Fruit fly (Drosophila melanogaster): ENCODE results near the gene r.
A peak's percentile ranks its signal among the peaks of the same experiment; 100 is the strongest.

Gene r

DNA sequence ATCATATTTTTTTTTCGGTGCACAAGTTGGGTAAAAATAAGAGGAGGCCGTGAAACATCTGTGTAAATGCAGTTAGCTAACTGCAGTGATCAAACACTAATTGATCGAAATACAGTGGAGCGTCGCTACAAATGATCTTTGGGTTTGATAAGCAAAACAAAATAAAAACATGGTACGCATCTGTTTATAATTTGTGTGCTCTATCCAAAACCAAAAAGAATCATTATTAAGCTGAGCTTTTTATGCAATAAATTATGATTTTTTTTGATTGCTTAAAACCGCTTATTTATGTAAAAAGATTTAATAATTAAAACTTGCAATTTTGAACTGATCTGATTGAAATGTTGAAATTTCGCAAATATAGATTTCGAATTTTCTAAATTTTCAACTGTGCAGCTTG, 15.1 kb downstream of the r start:
- TF ChIP-seq wdn (GFP tag; IDR thresholded peaks at IDR 0.05) (no peak), fd3F (GFP tag; optimal IDR thresholded peaks at IDR 0.05) (no peak), CG6854 (GFP tag; optimal IDR thresholded peaks at IDR 0.05) (no peak), ewg (GFP tag; optimal IDR thresholded peaks at IDR 0.05) (no peak), gem (tag; optimal IDR thresholded peaks at IDR 0.05) (peak; percentile 51), cas (GFP tag; IDR thresholded peaks at IDR 0.05) (no peak), Oli (tag; optimal IDR thresholded peaks at IDR 0.05) (peak; percentile 29), CG43689 (GFP tag; IDR thresholded peaks at IDR 0.05) (no peak), CG2678 (tag; optimal IDR thresholded peaks at IDR 0.05) (peak; percentile 7), CG17385 (GFP tag; optimal IDR thresholded peaks at IDR 0.05) (peak; percentile 18), CG8388 (GFP tag; optimal IDR thresholded peaks at IDR 0.05) (peak; percentile 2), Sox100B (GFP tag; optimal IDR thresholded peaks at IDR 0.05) (peak; percentile 38), aop (GFP tag; IDR thresholded peaks at IDR 0.05) (no peak), CG10366 (GFP tag; IDR thresholded peaks at IDR 0.05) (no peak), H2.0 (GFP tag; IDR thresholded peaks at IDR 0.05) (no peak), Asciz (GFP tag; optimal IDR thresholded peaks at IDR 0.05) (peak; percentile 10), nmo (GFP tag; optimal IDR thresholded peaks at IDR 0.05) (peak; percentile 6), CHES-1-like (GFP tag; optimal IDR thresholded peaks at IDR 0.05) (no peak), z (GFP tag; IDR thresholded peaks at IDR 0.05) (no peak), gro (GFP tag; optimal IDR thresholded peaks at IDR 0.05) (no peak), sqz (GFP tag; optimal IDR thresholded peaks at IDR 0.05) (no peak), prd (optimal IDR thresholded peaks at IDR 0.05) (no peak), prd (GFP tag; IDR thresholded peaks at IDR 0.05) (no peak), CG15479 (GFP tag; optimal IDR thresholded peaks at IDR 0.05) (no peak), CG7839 (tag; optimal IDR thresholded peaks at IDR 0.05) (peak; percentile 31), Awh (GFP tag; IDR thresholded peaks at IDR 0.05) (no peak), az2 (GFP tag; optimal IDR thresholded peaks at IDR 0.05) (peak; percentile 13), CG17361 (GFP tag; IDR thresholded peaks at IDR 0.05) (peak; percentile 52; the same call in 2 of the 3 replicates), CoRest (tag; optimal IDR thresholded peaks at IDR 0.05) (peak; percentile 17), dmrt99B (tag; optimal IDR thresholded peaks at IDR 0.05) (peak; percentile 52), Sin3A (optimal IDR thresholded peaks at IDR 0.05) (no peak), CG18262 (tag; optimal IDR thresholded peaks at IDR 0.05) (peak; percentile 37), Ets65A (GFP tag) (peak; percentile 9), CG4820 (GFP tag; optimal IDR thresholded peaks at IDR 0.05) (no peak), emc (GFP tag; optimal IDR thresholded peaks at IDR 0.05) (no peak), CG8478 (optimal IDR thresholded peaks at IDR 0.05) (no peak), dm (GFP tag; optimal IDR thresholded peaks at IDR 0.05) (no peak), shn (GFP tag; optimal IDR thresholded peaks at IDR 0.05) (no peak), Sox102F (GFP tag; optimal IDR thresholded peaks at IDR 0.05) (peak; percentile 19), Hr51 (GFP tag; optimal IDR thresholded peaks at IDR 0.05) (peak in 1 of 2 experiments; percentile 44), CG8944 (GFP tag; optimal IDR thresholded peaks at IDR 0.05) (no peak), NC2α (GFP tag; optimal IDR thresholded peaks at IDR 0.05) (no peak), ATbp (GFP tag; optimal IDR thresholded peaks at IDR 0.05) (peak; percentile 29), sens (GFP tag) (peak; percentile 87), Dbx (GFP tag; IDR thresholded peaks at IDR 0.05) (no peak), CG12391 (tag; optimal IDR thresholded peaks at IDR 0.05) (peak; percentile 28), sima (GFP tag; optimal IDR thresholded peaks at IDR 0.05) (no peak), CG12744 (GFP tag; optimal IDR thresholded peaks at IDR 0.05) (no peak), CG18764 (GFP tag; optimal IDR thresholded peaks at IDR 0.05) (no peak), CG2889 (GFP tag; IDR thresholded peaks at IDR 0.05) (no peak), CG3995 (GFP tag; optimal IDR thresholded peaks at IDR 0.05) (no peak), pita (GFP tag; optimal IDR thresholded peaks at IDR 0.05) (no peak), bsh (GFP tag; optimal IDR thresholded peaks at IDR 0.05) (peak in 1 of 2 experiments; percentile 5)
